Fruit fly (Drosophila melanogaster): ENCODE results near the gene ro.

The ro gene

dm6 chr3R:26866577-26867456, 14.2 kb downstream of the ro start, which contains the start of the genes ball and His2Av (continued):
- TF ChIP-seq usp (GFP tag; optimal IDR thresholded peaks at IDR 0.05) (no peak), CG4328 (GFP tag; optimal IDR thresholded peaks at IDR 0.05) (peak; percentile 42), slbo (GFP tag; IDR thresholded peaks at IDR 0.05) (peak; percentile 91), pita (GFP tag; optimal IDR thresholded peaks at IDR 0.05) (no peak), Dek (tag; optimal IDR thresholded peaks at IDR 0.05) (peak; percentile 70), CG7963 (GFP tag; IDR thresholded peaks at IDR 0.05; ENCODE audit: partially characterized antibody) (peak; percentile 89), CG11456 (GFP tag; IDR thresholded peaks at IDR 0.05) (peak; percentile 90), Ada2b (GFP tag; IDR thresholded peaks at IDR 0.05) (peak; percentile 78), CG18619 (GFP tag; optimal IDR thresholded peaks at IDR 0.05) (peak; percentile 70), CG15479 (GFP tag; optimal IDR thresholded peaks at IDR 0.05) (no peak), Mes4 (GFP tag; optimal IDR thresholded peaks at IDR 0.05) (peak; percentile 83), hbn (GFP tag; IDR thresholded peaks at IDR 0.05; ENCODE audit: partially characterized antibody) (peak; percentile 87), Adf1 (GFP tag; IDR thresholded peaks at IDR 0.05) (peak; percentile 76), E2f2 (GFP tag; IDR thresholded peaks at IDR 0.05) (peak; percentile 84), ATbp (GFP tag; optimal IDR thresholded peaks at IDR 0.05) (peak; percentile 69), nmo (GFP tag; optimal IDR thresholded peaks at IDR 0.05) (peak; percentile 84), peb (GFP tag; IDR thresholded peaks at IDR 0.05) (peak; percentile 34; the same call in 1 of the 2 replicates), bbx (GFP tag; IDR thresholded peaks at IDR 0.05; ENCODE audit: partially characterized antibody) (peak; percentile 90), aop (GFP tag; IDR thresholded peaks at IDR 0.05) (peak; percentile 40; the same call in 1 of the 2 replicates), CG2678 (tag; optimal IDR thresholded peaks at IDR 0.05) (peak; percentile 75), NfI (GFP tag; optimal IDR thresholded peaks at IDR 0.05) (peak; percentile 85), Lpt (GFP tag; optimal IDR thresholded peaks at IDR 0.05) (no peak), dmrt11E (tag; optimal IDR thresholded peaks at IDR 0.05) (peak; percentile 78), dmrt99B (tag; optimal IDR thresholded peaks at IDR 0.05) (peak; percentile 55), CG14710 (tag; optimal IDR thresholded peaks at IDR 0.05) (peak; percentile 89), ash1 (GFP tag; optimal IDR thresholded peaks at IDR 0.05) (peak; percentile 24), CG1233 (GFP tag; optimal IDR thresholded peaks at IDR 0.05) (peak; percentile 65), CG4730 (GFP tag; IDR thresholded peaks at IDR 0.05) (peak; percentile 54; the same call in 1 of the 2 replicates), Abd-B (GFP tag; optimal IDR thresholded peaks at IDR 0.05) (peak; percentile 66), Dbx (GFP tag; IDR thresholded peaks at IDR 0.05) (peak; percentile 88), zen (tag; optimal IDR thresholded peaks at IDR 0.05) (peak; percentile 67), CG14050 (GFP tag; IDR thresholded peaks at IDR 0.05) (peak; percentile 55), Ssrp (tag; optimal IDR thresholded peaks at IDR 0.05) (peak; percentile 40), vfl (GFP tag; optimal IDR thresholded peaks at IDR 0.05) (peak; percentile 68), Med (GFP tag) (peak; percentile 99), Nf-YC (tag; optimal IDR thresholded peaks at IDR 0.05) (peak; percentile 66), Aef1 (GFP tag; IDR thresholded peaks at IDR 0.05) (peak; percentile 76), gce (GFP tag; IDR thresholded peaks at IDR 0.05) (peak; percentile 67), CG7745 (tag; optimal IDR thresholded peaks at IDR 0.05) (no peak), zfh2 (GFP tag; optimal IDR thresholded peaks at IDR 0.05) (peak; percentile 90), btn (GFP tag; optimal IDR thresholded peaks at IDR 0.05) (peak; percentile 82), Hmx (GFP tag; optimal IDR thresholded peaks at IDR 0.05) (peak; percentile 27), CG7271 (tag; optimal IDR thresholded peaks at IDR 0.05) (peak; percentile 53), wdn (GFP tag; IDR thresholded peaks at IDR 0.05) (peak; percentile 84), CG4707 (GFP tag; optimal IDR thresholded peaks at IDR 0.05) (peak; percentile 4), CG34224 (GFP tag; IDR thresholded peaks at IDR 0.05; ENCODE audit: partially characterized antibody) (peak; percentile 84), CG12769 (tag; optimal IDR thresholded peaks at IDR 0.05) (peak; percentile 74), unpg (GFP tag; optimal IDR thresholded peaks at IDR 0.05) (peak; percentile 83)

Measured in whole organism, embryonic.